Worm (Caenorhabditis elegans) whole organism, L1 larva: Measurements from ENCODE around the gene ctg-2.
A peak's percentile ranks its signal among the peaks of the same experiment; 100 is the strongest.

Experiments
- blmp-1 ChIP-seq: fragments of 150-350 bp; optimal IDR thresholded peaks from 2 replicates; lab custom pipeline; 2014; ENCODE audit warnings: missing biosample characterization, missing genetic modification characterization
- efl-3 ChIP-seq: fragments of 200-800 bp; sonication (Bioruptor generic); optimal IDR thresholded peaks from 2 replicates; lab custom pipeline; 2018; ENCODE audit warnings: mild to moderate bottlenecking, missing genetic modification characterization, missing compliant biosample characterization
- elt-2 ChIP-seq: sonication (generic microtip); optimal IDR thresholded peaks from 2 replicates; lab custom pipeline; 2016; ENCODE audit warnings: missing genetic modification characterization, mild to moderate bottlenecking, inconsistent platforms, missing compliant biosample characterization, missing genetic modification reagents
- fkh-10 ChIP-seq: sonication (generic microtip); optimal IDR thresholded peaks from 2 replicates; lab custom pipeline; 2017; ENCODE audit warnings: missing biosample characterization, missing genetic modification reagents, missing genetic modification characterization
- lin-14 ChIP-seq: fragments of 200-800 bp; sonication (Bioruptor generic); optimal IDR thresholded peaks from 2 replicates; lab custom pipeline; 2018; ENCODE audit warnings: mild to moderate bottlenecking, missing genetic modification characterization, moderate library complexity, missing compliant biosample characterization
- nhr-11 ChIP-seq: fragments of 150-350 bp; optimal IDR thresholded peaks from 2 replicates; lab custom pipeline; 2014; ENCODE audit warnings: missing biosample characterization, missing genetic modification characterization
- nhr-28 ChIP-seq: fragments of 150-350 bp; optimal IDR thresholded peaks from 2 replicates; lab custom pipeline; 2014; ENCODE audit warnings: missing biosample characterization, missing genetic modification characterization
- unc-62 ChIP-seq: fragments of 150-350 bp; optimal IDR thresholded peaks from 2 replicates; lab custom pipeline; 2014; ENCODE audit warnings: missing biosample characterization, missing genetic modification reagents, missing genetic modification characterization
- zag-1 ChIP-seq: fragments of 150-350 bp; optimal IDR thresholded peaks from 2 replicates; lab custom pipeline; 2014; ENCODE audit warnings: missing biosample characterization, missing genetic modification characterization

- TF ChIP-seq fkh-10 (GFP tag; lab: Kevin White, UChicago) (no peak), elt-2 (tag; lab: Kevin White, UChicago) (no peak), efl-3 (no peak), lin-14 (peak; percentile 69), blmp-1 (no peak), nhr-11 (tag; lab: Kevin White, UChicago) (no peak), unc-62 (GFP tag; lab: Kevin White, UChicago) (no peak), zag-1 (tag; lab: Kevin White, UChicago) (no peak), nhr-28 (tag; lab: Kevin White, UChicago) (no peak)
These were observed 31.6 kb upstream of the ctg-2 start for ce11 chrII:8483124-8483792.
